Worm (Caenorhabditis elegans): ENCODE data around the gene srsx-30.

ce11 chrV:10190081-10190556 lies 31.5 kb downstream of the srsx-30 start, which contains the start of gene ZK856.5:
- TF ChIP-seq ama-1 (optimal IDR thresholded peaks at IDR 0.05) (no peak), ceh-18 (tag; optimal IDR thresholded peaks at IDR 0.05) (no peak), odd-2 (tag; optimal IDR thresholded peaks at IDR 0.05) (no peak), pqm-1 (tag; optimal IDR thresholded peaks at IDR 0.05) (no peak), ceh-31 (tag; optimal IDR thresholded peaks at IDR 0.05) (no peak), ets-4 (tag; optimal IDR thresholded peaks at IDR 0.05) (no peak), unc-86 (tag; optimal IDR thresholded peaks at IDR 0.05) (no peak), eyg-1 (tag; optimal IDR thresholded peaks at IDR 0.05) (no peak), tbx-7 (tag; optimal IDR thresholded peaks at IDR 0.05) (no peak), sox-4 (tag; optimal IDR thresholded peaks at IDR 0.05) (no peak), tbx-2 (tag; optimal IDR thresholded peaks at IDR 0.05) (no peak), ceh-24 (tag; optimal IDR thresholded peaks at IDR 0.05) (no peak), unc-55 (GFP tag; optimal IDR thresholded peaks at IDR 0.05) (no peak), npax-4 (tag; optimal IDR thresholded peaks at IDR 0.05) (no peak)
